Fruit fly (Drosophila melanogaster): ENCODE measurements around the gene Ho.

Ho gene

DNA sequence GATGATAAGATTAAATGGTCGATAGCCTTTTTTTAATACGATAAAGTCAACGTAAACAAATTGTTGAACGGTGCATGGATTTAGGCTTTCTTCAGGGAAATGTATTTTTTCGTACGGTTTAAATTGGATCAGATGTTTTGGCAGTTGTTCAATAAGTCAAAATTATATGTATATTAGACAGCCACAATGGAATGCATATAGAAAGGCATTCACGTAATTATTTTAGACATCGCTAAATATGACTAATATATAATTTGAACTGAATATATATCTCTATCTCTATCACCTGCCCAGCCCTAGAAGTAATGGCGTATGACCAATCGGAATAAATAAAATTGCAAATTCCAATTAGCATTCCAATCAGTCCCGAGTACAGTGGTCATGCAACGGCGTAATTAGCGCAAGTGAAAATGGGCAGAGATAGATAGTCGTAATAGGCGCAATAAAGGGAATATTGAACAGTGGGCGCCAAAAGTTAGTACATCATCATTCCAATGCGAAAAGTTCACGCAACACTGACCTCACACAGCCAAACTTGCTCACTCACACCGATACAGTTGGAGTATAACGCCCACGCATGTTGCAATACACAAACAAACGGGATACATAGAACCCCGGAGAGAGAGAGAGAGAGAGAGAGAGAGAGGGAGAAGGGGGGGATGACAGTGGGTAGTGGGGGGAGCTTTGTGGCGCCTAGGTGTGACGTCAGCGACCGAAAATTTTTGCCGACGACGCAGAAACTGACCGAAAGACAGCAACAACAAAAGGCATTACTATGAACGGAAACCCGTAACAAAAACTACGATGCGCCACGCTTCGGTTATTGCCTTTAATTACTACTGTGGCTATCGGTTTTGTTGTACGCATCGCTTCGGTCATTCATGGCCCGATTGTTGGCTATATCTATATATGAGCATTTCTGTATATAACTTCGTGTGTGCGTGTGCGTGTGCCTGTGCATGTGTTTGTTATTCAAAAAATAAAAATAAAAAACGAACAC, 30.9 kb upstream of the Ho start (continued):
- TF ChIP-seq row (GFP tag; IDR thresholded peaks at IDR 0.05) (0 out of 3 replicates have a peak, but pooled peaks have one; percentile 6), Atf3 (GFP tag; optimal IDR thresholded peaks at IDR 0.05) (peak; percentile 47), Sin3A (optimal IDR thresholded peaks at IDR 0.05) (no peak), ATbp (GFP tag; optimal IDR thresholded peaks at IDR 0.05) (no peak), Nf-YB (GFP tag; optimal IDR thresholded peaks at IDR 0.05) (no peak), CG2712 (tag; optimal IDR thresholded peaks at IDR 0.05) (no peak), Kr (GFP tag; optimal IDR thresholded peaks at IDR 0.05) (no peak), gcm2 (GFP tag; optimal IDR thresholded peaks at IDR 0.05) (no peak), CG13296 (GFP tag; optimal IDR thresholded peaks at IDR 0.05) (no peak), schlank (tag; optimal IDR thresholded peaks at IDR 0.05) (no peak), Doc2 (GFP tag; IDR thresholded peaks at IDR 0.05) (no peak), Hsf (GFP tag; optimal IDR thresholded peaks at IDR 0.05) (no peak), toy (GFP tag; IDR thresholded peaks at IDR 0.05) (no peak), Side (GFP tag; optimal IDR thresholded peaks at IDR 0.05) (no peak), Dad (GFP tag; optimal IDR thresholded peaks at IDR 0.05) (no peak), CG10462 (GFP tag; optimal IDR thresholded peaks at IDR 0.05) (no peak), Tbp (GFP tag; optimal IDR thresholded peaks at IDR 0.05) (no peak), abd-A (tag; optimal IDR thresholded peaks at IDR 0.05) (peak; percentile 67), maf-S (GFP tag; optimal IDR thresholded peaks at IDR 0.05) (no peak), phol (tag; optimal IDR thresholded peaks at IDR 0.05) (no peak), aop (GFP tag; IDR thresholded peaks at IDR 0.05) (no peak), salm (tag; optimal IDR thresholded peaks at IDR 0.05) (no peak), unc-4 (GFP tag; IDR thresholded peaks at IDR 0.05; ENCODE audit: partially characterized antibody) (no peak), CG7987 (GFP tag; optimal IDR thresholded peaks at IDR 0.05) (no peak), dm (GFP tag; optimal IDR thresholded peaks at IDR 0.05) (no peak), shn (GFP tag; optimal IDR thresholded peaks at IDR 0.05) (no peak), CG5953 (GFP tag; IDR thresholded peaks at IDR 0.05) (no peak), CG7745 (tag; optimal IDR thresholded peaks at IDR 0.05) (no peak), nerfin-1 (tag; optimal IDR thresholded peaks at IDR 0.05) (no peak), CG2129 (GFP tag; IDR thresholded peaks at IDR 0.05; ENCODE audit: partially characterized antibody) (no peak), vfl (GFP tag; optimal IDR thresholded peaks at IDR 0.05) (no peak), ac (GFP tag; optimal IDR thresholded peaks at IDR 0.05) (no peak), CG6175 (GFP tag; IDR thresholded peaks at IDR 0.05) (peak; percentile 53; the same call in 1 of the 3 replicates), eve (GFP tag; optimal IDR thresholded peaks at IDR 0.05) (peak in 1 of 2 experiments; percentile 77), chm (GFP tag; IDR thresholded peaks at IDR 0.05) (0 out of 2 replicates have a peak, but pooled peaks have one; percentile 37), CG30431 (GFP tag; optimal IDR thresholded peaks at IDR 0.05) (no peak), CG10543 (GFP tag; optimal IDR thresholded peaks at IDR 0.05) (no peak), vvl (GFP tag; IDR thresholded peaks at IDR 0.05) (no peak), seq (GFP tag; IDR thresholded peaks at IDR 0.05) (no peak), sob (GFP tag; IDR thresholded peaks at IDR 0.05) (no peak), CG7556 (GFP tag; optimal IDR thresholded peaks at IDR 0.05) (no peak), sim (GFP tag; IDR thresholded peaks at IDR 0.05) (no peak), nerfin-2 (GFP tag; IDR thresholded peaks at IDR 0.05; ENCODE audit: partially characterized antibody) (no peak), sr (GFP tag; IDR thresholded peaks at IDR 0.05) (peak; percentile 88), so (GFP tag; IDR thresholded peaks at IDR 0.05) (no peak), esg (GFP tag; conservative IDR thresholded peaks at IDR 0.05) (no peak), Dll (GFP tag; IDR thresholded peaks at IDR 0.05; ENCODE audit: partially characterized antibody) (no peak), Atf-2 (GFP tag; optimal IDR thresholded peaks at IDR 0.05) (no peak), CG12299 (tag; optimal IDR thresholded peaks at IDR 0.05) (no peak), zfh1 (GFP tag; IDR thresholded peaks at IDR 0.05) (no peak)
